Worm (Caenorhabditis elegans) whole organism, late embryonic: ENCODE measurements around the gene C18E9.7.
A peak's percentile ranks its signal among the peaks of the same experiment; 100 is the strongest.

Experiments used
- C38D4.7 ChIP-seq: fragments of 200-800 bp; sonication (Bioruptor generic); optimal IDR thresholded peaks from 2 replicates; lab custom pipeline; 2018; ENCODE audit warnings: mild to moderate bottlenecking, missing genetic modification characterization, moderate library complexity, missing compliant biosample characterization
- F13H6.1 ChIP-seq: sonication (generic microtip); optimal IDR thresholded peaks from 2 replicates; lab custom pipeline; 2016; ENCODE audit warnings: missing genetic modification characterization, missing compliant biosample characterization
- K02D7.2 ChIP-seq: sonication (generic microtip); optimal IDR thresholded peaks from 2 replicates; lab custom pipeline; 2017; ENCODE audit warnings: mild to moderate bottlenecking, missing genetic modification characterization, missing compliant biosample characterization
- ahr-1 ChIP-seq: sonication (generic microtip); optimal IDR thresholded peaks from 2 replicates; lab custom pipeline; 2016; ENCODE audit warnings: missing genetic modification characterization, missing compliant biosample characterization
- ceh-14 ChIP-seq: sonication (generic microtip); optimal IDR thresholded peaks from 2 replicates; lab custom pipeline; 2016; ENCODE audit warnings: missing genotype, missing genetic modification characterization, missing compliant biosample characterization
- ceh-2 ChIP-seq: sonication (generic microtip); optimal IDR thresholded peaks from 2 replicates; lab custom pipeline; 2016; ENCODE audit warnings: missing genotype, missing genetic modification characterization, missing compliant biosample characterization
- ceh-22 ChIP-seq: sonication (generic microtip); optimal IDR thresholded peaks from 2 replicates; lab custom pipeline; 2017; ENCODE audit warnings: missing biosample characterization, missing genetic modification characterization
- ceh-24 ChIP-seq: sonication (generic microtip); optimal IDR thresholded peaks from 2 replicates; lab custom pipeline; 2016; ENCODE audit warnings: mild to moderate bottlenecking, missing genetic modification characterization, missing compliant biosample characterization
- ceh-31 ChIP-seq: sonication (generic microtip); optimal IDR thresholded peaks from 2 replicates; lab custom pipeline; 2016; ENCODE audit warnings: missing genetic modification characterization, missing compliant biosample characterization
- ceh-45 ChIP-seq: fragments of 200-800 bp; sonication (Bioruptor generic); IDR thresholded peaks from 2 replicates; pipeline ENCODE4 v1.3.6; 2022; ENCODE audit warnings: missing genetic modification reagents, missing genetic modification characterization, missing compliant biosample characterization
- ceh-48 ChIP-seq: sonication (generic microtip); optimal IDR thresholded peaks from 2 replicates; lab custom pipeline; 2016; ENCODE audit warnings: missing genetic modification characterization, inconsistent platforms, missing compliant biosample characterization
- ceh-6 ChIP-seq: fragments of 200-800 bp; sonication (Bioruptor generic); optimal IDR thresholded peaks from 2 replicates; lab custom pipeline; 2018; ENCODE audit warnings: mild to moderate bottlenecking, missing genetic modification characterization, missing compliant biosample characterization
- che-1 ChIP-seq: sonication (generic microtip); optimal IDR thresholded peaks from 2 replicates; lab custom pipeline; 2016; ENCODE audit warnings: mild to moderate bottlenecking, missing genetic modification characterization, missing compliant biosample characterization
- elt-2 ChIP-seq: sonication (generic microtip); optimal IDR thresholded peaks from 2 replicates; lab custom pipeline; 2016; ENCODE audit warnings: missing genetic modification reagents, missing genetic modification characterization, missing compliant biosample characterization
- elt-4 ChIP-seq: sonication (generic microtip); optimal IDR thresholded peaks from 2 replicates; lab custom pipeline; 2016; ENCODE audit warnings: missing genetic modification characterization, missing compliant biosample characterization
- eyg-1 ChIP-seq: sonication (generic microtip); optimal IDR thresholded peaks from 2 replicates; lab custom pipeline; 2016; ENCODE audit warnings: missing genotype, missing genetic modification characterization, missing compliant biosample characterization
- fax-1 ChIP-seq: sonication (generic microtip); optimal IDR thresholded peaks from 2 replicates; lab custom pipeline; 2016; ENCODE audit warnings: missing genotype, missing genetic modification characterization, missing compliant biosample characterization
- fkh-6 ChIP-seq: sonication (generic microtip); optimal IDR thresholded peaks from 2 replicates; lab custom pipeline; 2016; ENCODE audit warnings: missing genetic modification characterization, missing compliant biosample characterization
- hlh-13 ChIP-seq: fragments of 200-800 bp; sonication (Bioruptor generic); optimal IDR thresholded peaks from 2 replicates; lab custom pipeline; 2018; ENCODE audit warnings: mild to moderate bottlenecking, missing genetic modification characterization, missing compliant biosample characterization
- hlh-30 ChIP-seq: sonication (generic microtip); optimal IDR thresholded peaks from 2 replicates; lab custom pipeline; 2017; ENCODE audit warnings: antibody characterized with exemption, missing genetic modification characterization, missing compliant biosample characterization; ENCODE audit not compliant: insufficient read depth
- hlh-8 ChIP-seq: sonication (generic microtip); optimal IDR thresholded peaks from 2 replicates; lab custom pipeline; 2016; ENCODE audit warnings: missing genotype, missing genetic modification characterization, missing compliant biosample characterization
- lin-11 ChIP-seq: fragments of 200-800 bp; sonication (Bioruptor generic); optimal IDR thresholded peaks from 2 replicates; lab custom pipeline; 2018; ENCODE audit warnings: mild to moderate bottlenecking, missing genetic modification characterization, missing compliant biosample characterization
- madf-2 ChIP-seq: sonication (generic microtip); optimal IDR thresholded peaks from 2 replicates; lab custom pipeline; 2017; ENCODE audit warnings: missing genetic modification characterization, missing compliant biosample characterization
- mec-3 ChIP-seq: sonication (generic microtip); optimal IDR thresholded peaks from 2 replicates; lab custom pipeline; 2016; ENCODE audit warnings: borderline replicate concordance, missing genetic modification characterization, missing compliant biosample characterization
- nfya-1 ChIP-seq: sonication (generic microtip); optimal IDR thresholded peaks from 2 replicates; lab custom pipeline; 2017; ENCODE audit warnings: missing genetic modification characterization, mild to moderate bottlenecking, missing compliant biosample characterization, antibody characterized with exemption, moderate library complexity
- nhr-11 ChIP-seq: fragments of 150-350 bp; optimal IDR thresholded peaks from 2 replicates; lab custom pipeline; 2014; ENCODE audit warnings: missing biosample characterization, missing genetic modification characterization
- npax-4 ChIP-seq: sonication (generic microtip); optimal IDR thresholded peaks from 2 replicates; lab custom pipeline; 2016; ENCODE audit warnings: missing genetic modification characterization, missing compliant biosample characterization
- odd-2 ChIP-seq: sonication (generic microtip); optimal IDR thresholded peaks from 2 replicates; lab custom pipeline; 2017; ENCODE audit warnings: antibody characterized with exemption, mild to moderate bottlenecking, missing genetic modification characterization, missing compliant biosample characterization
- pag-3 ChIP-seq: sonication (generic microtip); optimal IDR thresholded peaks from 2 replicates; lab custom pipeline; 2016; ENCODE audit warnings: missing compliant biosample characterization, missing genetic modification characterization, borderline replicate concordance
- pat-9 ChIP-seq: fragments of 200-800 bp; sonication (Bioruptor generic); optimal IDR thresholded peaks from 2 replicates; lab custom pipeline; 2018; ENCODE audit warnings: mild to moderate bottlenecking, missing genetic modification characterization, moderate library complexity, missing compliant biosample characterization
- pha-2 ChIP-seq: sonication (generic microtip); optimal IDR thresholded peaks from 2 replicates; lab custom pipeline; 2017; ENCODE audit warnings: mild to moderate bottlenecking, missing genetic modification characterization, missing compliant biosample characterization
- pqm-1 ChIP-seq: sonication (generic microtip); optimal IDR thresholded peaks from 2 replicates; lab custom pipeline; 2016; ENCODE audit warnings: missing genetic modification characterization, missing compliant biosample characterization
- pros-1 ChIP-seq: fragments of 150-350 bp; optimal IDR thresholded peaks from 2 replicates; lab custom pipeline; 2014; ENCODE audit warnings: missing biosample characterization, missing genetic modification reagents, missing genetic modification characterization
- ref-2 ChIP-seq: sonication (generic microtip); optimal IDR thresholded peaks from 2 replicates; lab custom pipeline; 2016; ENCODE audit warnings: missing genetic modification characterization, missing compliant biosample characterization
- rnt-1 ChIP-seq: sonication (generic microtip); optimal IDR thresholded peaks from 2 replicates; lab custom pipeline; 2016; ENCODE audit warnings: missing genetic modification characterization, missing compliant biosample characterization
- sox-2 ChIP-seq: fragments of 200-800 bp; sonication (Bioruptor generic); IDR thresholded peaks from 2 replicates; pipeline ENCODE4 v1.3.6; 2022; ENCODE audit warnings: missing genetic modification reagents, missing genetic modification characterization, missing compliant biosample characterization
- sox-4 ChIP-seq: sonication (generic microtip); optimal IDR thresholded peaks from 2 replicates; lab custom pipeline; 2017; ENCODE audit warnings: mild to moderate bottlenecking, missing genetic modification characterization, inconsistent platforms, missing compliant biosample characterization
- syd-9 ChIP-seq: sonication (generic microtip); optimal IDR thresholded peaks from 2 replicates; lab custom pipeline; 2016; ENCODE audit warnings: mild to moderate bottlenecking, missing genetic modification characterization, moderate library complexity, missing compliant biosample characterization
- tbx-2 ChIP-seq: sonication (generic microtip); optimal IDR thresholded peaks from 2 replicates; lab custom pipeline; 2016; ENCODE audit warnings: missing genetic modification characterization, missing compliant biosample characterization
- tbx-7 ChIP-seq: sonication (generic microtip); optimal IDR thresholded peaks from 2 replicates; lab custom pipeline; 2016; ENCODE audit warnings: missing genotype, missing genetic modification characterization, missing compliant biosample characterization
- ttx-3 ChIP-seq: sonication (generic microtip); optimal IDR thresholded peaks from 2 replicates; lab custom pipeline; 2016; ENCODE audit warnings: missing genetic modification reagents, missing genetic modification characterization, missing compliant biosample characterization
- unc-42 ChIP-seq: sonication (generic microtip); optimal IDR thresholded peaks from 2 replicates; lab custom pipeline; 2016; ENCODE audit warnings: missing genotype, missing genetic modification characterization, missing compliant biosample characterization
- unc-55 ChIP-seq: sonication (generic microtip); optimal IDR thresholded peaks from 2 replicates; lab custom pipeline; 2017; ENCODE audit warnings: missing biosample characterization, missing genetic modification reagents, missing genetic modification characterization
- zip-5 ChIP-seq: sonication (generic microtip); optimal IDR thresholded peaks from 2 replicates; lab custom pipeline; 2016; ENCODE audit warnings: missing genetic modification characterization, missing compliant biosample characterization

C18E9.7 gene

ce11 chrII:9007741-9008140 lies 25.2 kb upstream of the C18E9.7 start:
- no peak for TF ChIP-seq eyg-1 (tag; lab: Kevin White, UChicago)
- no peak for TF ChIP-seq hlh-30 (tag; lab: Kevin White, UChicago)
- TF ChIP-seq nhr-11: no peak
- TF ChIP-seq mec-3 (tag; lab: Kevin White, UChicago): no peak
- no peak for TF ChIP-seq ceh-31 (tag; lab: Kevin White, UChicago)
- no peak for TF ChIP-seq lin-11 (tag; lab: Kevin White, UChicago)
- no peak for TF ChIP-seq syd-9
- TF ChIP-seq pag-3 (tag; lab: Kevin White, UChicago): no peak
- TF ChIP-seq sox-4 (tag; lab: Kevin White, UChicago): no peak
- TF ChIP-seq F13H6.1 (tag; lab: Kevin White, UChicago): no peak

DNA sequence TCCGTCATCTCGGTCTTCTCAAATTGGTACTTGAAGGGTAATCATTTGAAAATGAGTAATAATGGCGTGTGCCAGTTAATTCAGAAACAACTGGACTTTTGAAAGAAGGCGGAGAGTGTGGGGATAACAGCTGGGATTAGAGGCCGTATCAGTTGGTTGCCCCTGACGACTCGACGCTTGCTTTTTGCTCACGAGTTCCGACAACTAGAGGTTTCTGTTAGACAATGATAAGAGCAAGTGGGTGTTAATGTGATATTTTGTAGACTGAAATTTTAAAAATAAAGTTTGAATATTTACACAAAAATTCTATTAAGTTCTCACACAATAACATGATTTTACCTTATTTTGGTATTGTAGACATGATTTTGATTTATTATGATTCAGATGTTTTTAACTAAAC lies 22.5 kb upstream of the C18E9.7 start, which contains the start of gene F44G4.7:
Gene F44G4.7, minus strand, starts transcription at position 101 of the 400 bp plus-strand sequence.
- TF ChIP-seq ceh-48 (tag; lab: Kevin White, UChicago) (no peak), madf-2 (tag; lab: Kevin White, UChicago) (no peak), unc-55 (GFP tag; lab: Kevin White, UChicago) (no peak), ceh-45 (no peak), tbx-7 (tag; lab: Kevin White, UChicago) (no peak), ceh-24 (tag; lab: Kevin White, UChicago) (no peak), lin-11 (tag; lab: Kevin White, UChicago) (no peak), pqm-1 (tag; lab: Kevin White, UChicago) (no peak), ceh-2 (no peak), K02D7.2 (tag; lab: Kevin White, UChicago) (no peak), ahr-1 (no peak), odd-2 (no peak), ceh-22 (no peak), hlh-13 (GFP tag; lab: Kevin White, UChicago) (no peak)

DNA sequence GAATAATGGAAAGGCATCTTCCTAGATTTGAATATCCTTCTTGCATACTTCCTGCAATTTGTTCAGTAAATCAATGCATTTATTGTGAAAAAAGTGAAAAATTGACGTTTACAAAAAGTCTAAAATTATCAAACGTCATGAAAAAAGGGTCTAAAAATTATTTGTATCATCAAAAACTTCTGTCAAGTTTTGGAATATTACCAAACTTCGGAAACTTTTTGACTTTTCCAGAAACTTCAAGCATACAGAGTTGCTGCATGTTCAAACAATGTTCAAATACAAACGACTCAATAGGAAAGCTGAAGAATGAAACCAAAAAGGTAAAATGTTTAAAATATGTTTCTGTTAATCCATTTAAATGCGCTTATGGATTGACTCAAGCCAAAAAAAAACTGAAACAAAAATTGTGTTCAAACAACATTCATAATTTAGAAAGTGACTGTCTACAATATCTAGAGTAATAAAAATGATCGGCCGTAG lies 19.2 kb upstream of the C18E9.7 start, which contains the start of gene F44G4.6:
Gene F44G4.6, minus strand, starts transcription at position 51 of the 480 bp plus-strand sequence.
- no peak for TF ChIP-seq tbx-7 (tag; lab: Kevin White, UChicago)
- TF ChIP-seq tbx-2: no peak
- no peak for TF ChIP-seq hlh-8 (tag; lab: Kevin White, UChicago)
- no peak for TF ChIP-seq elt-2 (tag; lab: Kevin White, UChicago)
- TF ChIP-seq hlh-30 (tag; lab: Kevin White, UChicago): no peak

ce11 chrII:9000331-9000730 lies 17.7 kb upstream of the C18E9.7 start, which contains the start of gene F44G4.5:
F44G4.5 (minus strand) TSS chrII:9000431.
- TF ChIP-seq pqm-1 (tag; lab: Kevin White, UChicago): no peak
- no peak for TF ChIP-seq C38D4.7
- TF ChIP-seq ref-2: no peak
- TF ChIP-seq hlh-13 (GFP tag; lab: Kevin White, UChicago): no peak
- no peak for TF ChIP-seq elt-2 (tag; lab: Kevin White, UChicago)
- no peak for TF ChIP-seq npax-4 (tag; lab: Kevin White, UChicago)
- no peak for TF ChIP-seq rnt-1
- TF ChIP-seq ceh-45: no peak
- TF ChIP-seq tbx-7 (tag; lab: Kevin White, UChicago): no peak
- TF ChIP-seq F13H6.1 (tag; lab: Kevin White, UChicago): no peak
- no peak for TF ChIP-seq ceh-48 (tag; lab: Kevin White, UChicago)

ce11 chrII:8997479-8997878 lies 14.9 kb upstream of the C18E9.7 start, which contains the start of the genes F44G4.3 and tdp-1:
F44G4.3 (minus strand) TSS chrII:8997662.
tdp-1 (plus strand) TSS chrII:8997825.
- TF ChIP-seq ttx-3 (tag; lab: Kevin White, UChicago): no peak
- no peak for TF ChIP-seq fkh-6 (tag; lab: Kevin White, UChicago)
- TF ChIP-seq unc-42 (tag; lab: Kevin White, UChicago): peak; percentile 91
- TF ChIP-seq pros-1 (tag; lab: Kevin White, UChicago): no peak
- TF ChIP-seq che-1 (tag; lab: Kevin White, UChicago): no peak
- no peak for TF ChIP-seq F13H6.1 (tag; lab: Kevin White, UChicago)
- no peak for TF ChIP-seq K02D7.2 (tag; lab: Kevin White, UChicago)
- no peak for TF ChIP-seq zip-5 (tag; lab: Kevin White, UChicago)
- no peak for TF ChIP-seq sox-2 (GFP tag; lab: Robert Waterston, UW)
- TF ChIP-seq fax-1 (tag; lab: Kevin White, UChicago): no peak
- TF ChIP-seq unc-55 (GFP tag; lab: Kevin White, UChicago): no peak
- peak; percentile 30 for TF ChIP-seq nfya-1 (tag; lab: Kevin White, UChicago)
- TF ChIP-seq pat-9 (tag; lab: Kevin White, UChicago): no peak
- TF ChIP-seq ceh-14 (tag; lab: Kevin White, UChicago): peak; percentile 52
- no peak for TF ChIP-seq pha-2 (tag; lab: Kevin White, UChicago)
- no peak for TF ChIP-seq elt-4 (tag; lab: Kevin White, UChicago)
- no peak for TF ChIP-seq ceh-6
- peak; percentile 21 for TF ChIP-seq ceh-48 (tag; lab: Kevin White, UChicago)
- TF ChIP-seq hlh-13 (GFP tag; lab: Kevin White, UChicago): no peak
